Fruit fly (Drosophila melanogaster): ENCODE data around the gene CG13877.
A peak's percentile ranks its signal among the peaks of the same experiment; 100 is the strongest.

CG13877 gene

dm6 chr3L:263500-264377 lies 45.9 kb downstream of the CG13877 start (continued):
- peak; percentile 76 for TF ChIP-seq CG8478 (optimal IDR thresholded peaks at IDR 0.05)
- no peak for TF ChIP-seq peb (GFP tag; IDR thresholded peaks at IDR 0.05)
- no peak for TF ChIP-seq CG1024 (GFP tag; IDR thresholded peaks at IDR 0.05)
- TF ChIP-seq CG6175 (GFP tag; IDR thresholded peaks at IDR 0.05), result no peak
- no peak for TF ChIP-seq Optix (GFP tag; IDR thresholded peaks at IDR 0.05)
- 0 out of 3 replicates have a peak, but pooled peaks have one; percentile 42 for TF ChIP-seq gce (GFP tag; IDR thresholded peaks at IDR 0.05)
- TF ChIP-seq Dfd (GFP tag; optimal IDR thresholded peaks at IDR 0.05), result no peak
- peak; percentile 20 for TF ChIP-seq ewg (GFP tag; optimal IDR thresholded peaks at IDR 0.05)
- TF ChIP-seq oc (tag; optimal IDR thresholded peaks at IDR 0.05), result no peak
- no peak for TF ChIP-seq Nf-YB (GFP tag; optimal IDR thresholded peaks at IDR 0.05)
- no peak for TF ChIP-seq Drgx (GFP tag; IDR thresholded peaks at IDR 0.05)
- no peak for TF ChIP-seq dmrt11E (tag; optimal IDR thresholded peaks at IDR 0.05)
- TF ChIP-seq H2.0 (GFP tag; IDR thresholded peaks at IDR 0.05), result no peak
- TF ChIP-seq CG3726 (GFP tag; IDR thresholded peaks at IDR 0.05), result no peak
- TF ChIP-seq jumu (GFP tag; optimal IDR thresholded peaks at IDR 0.05), result no peak
- TF ChIP-seq CG15514 (GFP tag; optimal IDR thresholded peaks at IDR 0.05), result no peak
- no peak for TF ChIP-seq h (optimal IDR thresholded peaks at IDR 0.05)

- TF ChIP-seq repo (GFP tag; optimal IDR thresholded peaks at IDR 0.05), result no peak
- TF ChIP-seq maf-S (GFP tag; optimal IDR thresholded peaks at IDR 0.05), result no peak
- no peak for TF ChIP-seq gce (GFP tag; IDR thresholded peaks at IDR 0.05)
- no peak for TF ChIP-seq CG13894 (tag; optimal IDR thresholded peaks at IDR 0.05)
- no peak for TF ChIP-seq CG12071 (GFP tag; optimal IDR thresholded peaks at IDR 0.05)
- peak; percentile 21 for TF ChIP-seq vvl (GFP tag; IDR thresholded peaks at IDR 0.05)
- peak; percentile 44 for TF ChIP-seq CG18599 (GFP tag; optimal IDR thresholded peaks at IDR 0.05)
- no peak for TF ChIP-seq fd3F (GFP tag; optimal IDR thresholded peaks at IDR 0.05)
- TF ChIP-seq mld (GFP tag; IDR thresholded peaks at IDR 0.05; ENCODE audit: partially characterized antibody), result peak; percentile 95
- peak; percentile 7 to 37 for TF ChIP-seq dpn (GFP tag; optimal IDR thresholded peaks at IDR 0.05)
- TF ChIP-seq slbo (GFP tag; IDR thresholded peaks at IDR 0.05), result peak; percentile 69
- peak; percentile 79 for TF ChIP-seq sens (GFP tag)
- TF ChIP-seq CG2129 (GFP tag; IDR thresholded peaks at IDR 0.05; ENCODE audit: partially characterized antibody), result peak; percentile 73
- TF ChIP-seq CG8281 (tag; optimal IDR thresholded peaks at IDR 0.05), result no peak
- TF ChIP-seq CG34376 (GFP tag; optimal IDR thresholded peaks at IDR 0.05), result peak; percentile 11
- peak; percentile 34 for TF ChIP-seq CG7556 (GFP tag; optimal IDR thresholded peaks at IDR 0.05)
- TF ChIP-seq Dbx (GFP tag; IDR thresholded peaks at IDR 0.05), result peak; percentile 71
- TF ChIP-seq Lhr (GFP tag; optimal IDR thresholded peaks at IDR 0.05), result peak; percentile 29
- peak; percentile 66 for TF ChIP-seq lbe (GFP tag; optimal IDR thresholded peaks at IDR 0.05)
- peak; percentile 52 for TF ChIP-seq Max (GFP tag; optimal IDR thresholded peaks at IDR 0.05)
- no peak for TF ChIP-seq prd (optimal IDR thresholded peaks at IDR 0.05)
- TF ChIP-seq prd (GFP tag; IDR thresholded peaks at IDR 0.05), result peak; percentile 42; the same call in 1 of the 3 replicates
- no peak for TF ChIP-seq her (GFP tag; optimal IDR thresholded peaks at IDR 0.05)
- TF ChIP-seq crol (GFP tag; IDR thresholded peaks at IDR 0.05), result no peak
- peak; percentile 12 for TF ChIP-seq CG4854 (GFP tag; optimal IDR thresholded peaks at IDR 0.05)
- TF ChIP-seq CG16779 (GFP tag; IDR thresholded peaks at IDR 0.05), result 0 out of 2 replicates have a peak, but pooled peaks have one; percentile 33
- peak; percentile 39 for TF ChIP-seq Meics (GFP tag; optimal IDR thresholded peaks at IDR 0.05)
- TF ChIP-seq CG17385 (GFP tag; optimal IDR thresholded peaks at IDR 0.05), result no peak
- no peak for TF ChIP-seq Fer2 (tag; optimal IDR thresholded peaks at IDR 0.05)
- TF ChIP-seq Bgb (GFP tag; IDR thresholded peaks at IDR 0.05; ENCODE audit: partially characterized antibody), result peak; percentile 98
- TF ChIP-seq CG8944 (GFP tag; optimal IDR thresholded peaks at IDR 0.05), result peak; percentile 23
- peak; percentile 47 for TF ChIP-seq CG2678 (tag; optimal IDR thresholded peaks at IDR 0.05)
Observed at dm6 chr3L:264378-265151, 46.7 kb downstream of the CG13877 start, which contains the start of the genes Tudor-SN and mRpL17. Tudor-SN (minus strand) TSS chr3L:264380. mRpL17 (plus strand) TSS chr3L:264779.
